Fruit fly (Drosophila melanogaster): Measurements from ENCODE around the gene CG8379.

Gene CG8379

DNA sequence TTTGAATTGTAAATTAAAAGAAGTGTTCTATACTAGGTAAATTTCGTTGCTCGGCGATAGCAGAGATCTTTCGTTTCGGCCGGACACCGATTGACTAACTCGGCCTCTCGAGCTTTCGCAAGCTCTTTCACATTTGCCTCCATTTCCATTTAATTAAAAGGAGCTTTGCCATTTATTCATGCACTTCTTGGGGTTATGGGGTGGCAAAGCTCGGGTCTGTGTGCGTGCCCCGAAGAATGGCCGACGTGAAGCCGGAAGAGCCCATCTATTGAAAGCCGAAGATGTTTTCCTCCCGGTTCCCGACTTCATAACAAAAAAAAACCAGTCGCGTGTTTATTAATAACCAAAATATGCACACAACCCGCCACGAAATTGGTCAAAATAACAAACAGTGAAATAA is 24.3 kb upstream of the CG8379 start:
- TF ChIP-seq psq (GFP tag; optimal IDR thresholded peaks at IDR 0.05): no peak
- TF ChIP-seq Hr83 (GFP tag; optimal IDR thresholded peaks at IDR 0.05; ENCODE audit: poor library complexity, severe bottlenecking): no peak
- TF ChIP-seq Hr78 (GFP tag; optimal IDR thresholded peaks at IDR 0.05): no peak
- TF ChIP-seq woc (GFP tag; optimal IDR thresholded peaks at IDR 0.05): no peak
- no peak for TF ChIP-seq CG32264 (GFP tag; optimal IDR thresholded peaks at IDR 0.05)
- no peak for TF ChIP-seq h (GFP tag; optimal IDR thresholded peaks at IDR 0.05)
- no peak for TF ChIP-seq CrebA (GFP tag; optimal IDR thresholded peaks at IDR 0.05; ENCODE audit: borderline replicate concordance)
- TF ChIP-seq Hnf4 (GFP tag; optimal IDR thresholded peaks at IDR 0.05): no peak
- no peak for TF ChIP-seq sv (GFP tag; optimal IDR thresholded peaks at IDR 0.05)
- TF ChIP-seq pan (optimal IDR thresholded peaks at IDR 0.05): no peak
- TF ChIP-seq dl (GFP tag; optimal IDR thresholded peaks at IDR 0.05; ENCODE audit: insufficient read depth in 1 of 2, partially characterized antibody in 2 of 2): no peak

DNA sequence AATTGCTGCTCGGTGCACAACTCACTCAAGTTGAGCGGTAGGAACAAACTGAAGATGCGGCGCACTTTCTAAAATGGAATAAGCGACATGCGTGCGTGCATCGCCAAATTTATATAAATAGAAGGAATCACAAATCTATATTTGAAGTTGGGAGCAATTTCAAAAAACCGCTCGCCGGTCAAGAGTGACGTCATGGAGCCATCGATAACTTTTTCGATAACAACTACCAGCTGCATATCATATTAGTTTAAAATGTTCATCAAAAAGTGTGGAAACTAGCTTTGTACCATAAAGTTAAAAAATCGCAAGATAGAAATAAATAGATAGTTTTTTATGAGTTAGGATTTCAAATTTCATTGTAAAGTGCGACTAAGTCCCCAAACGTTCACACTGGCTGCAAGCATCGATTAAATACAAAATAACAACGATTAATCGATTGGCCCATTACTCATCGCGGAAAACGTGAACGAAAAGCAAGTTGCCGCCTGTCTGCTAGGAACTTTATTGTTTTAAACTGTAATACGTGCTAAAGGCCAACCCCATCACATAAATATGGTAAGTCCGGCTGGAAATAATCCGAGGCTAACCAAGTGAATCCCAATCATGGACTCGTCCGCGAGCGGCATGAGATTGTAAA is 23.0 kb upstream of the CG8379 start, which contains the start of the genes Pif1A, Pif1B and CCT7:
Pif1A (minus strand) TSS at position 51 of the 637 bp plus-strand sequence.
Pif1B (minus strand) TSS at position 51 of the 637 bp plus-strand sequence.
CCT7 (plus strand) TSS at position 439 of the 637 bp plus-strand sequence.
- TF ChIP-seq fru (GFP tag; optimal IDR thresholded peaks at IDR 0.05): no peak
- TF ChIP-seq GATAd (GFP tag; optimal IDR thresholded peaks at IDR 0.05): no peak
- TF ChIP-seq br (GFP tag; optimal IDR thresholded peaks at IDR 0.05): no peak
- TF ChIP-seq brk (GFP tag; optimal IDR thresholded peaks at IDR 0.05): no peak
- TF ChIP-seq Hnf4 (GFP tag; optimal IDR thresholded peaks at IDR 0.05): peak; percentile 50
- TF ChIP-seq pan (optimal IDR thresholded peaks at IDR 0.05): no peak
- TF ChIP-seq foxo (GFP tag; optimal IDR thresholded peaks at IDR 0.05): no peak
- TF ChIP-seq N (GFP tag; optimal IDR thresholded peaks at IDR 0.05): no peak
- TF ChIP-seq dsf (GFP tag; optimal IDR thresholded peaks at IDR 0.05; ENCODE audit: borderline replicate concordance): peak; percentile 29
- TF ChIP-seq Abd-B (GFP tag; optimal IDR thresholded peaks at IDR 0.05): no peak
- no peak for TF ChIP-seq CG32264 (GFP tag; optimal IDR thresholded peaks at IDR 0.05)
- TF ChIP-seq tai (GFP tag; optimal IDR thresholded peaks at IDR 0.05): no peak
- no peak for TF ChIP-seq Rel (GFP tag; optimal IDR thresholded peaks at IDR 0.05)
- TF ChIP-seq Rel (tag; optimal IDR thresholded peaks at IDR 0.05): peak; percentile 10
- TF ChIP-seq dmrt93B (GFP tag; optimal IDR thresholded peaks at IDR 0.05): no peak
- TF ChIP-seq usp (GFP tag; optimal IDR thresholded peaks at IDR 0.05): no peak
- TF ChIP-seq Myc (optimal IDR thresholded peaks at IDR 0.05): peak; percentile 33
- TF ChIP-seq Hr78 (GFP tag; optimal IDR thresholded peaks at IDR 0.05): no peak
- no peak for TF ChIP-seq sv (GFP tag; optimal IDR thresholded peaks at IDR 0.05)
- peak; percentile 43 for TF ChIP-seq h (GFP tag; optimal IDR thresholded peaks at IDR 0.05)
- TF ChIP-seq dl (GFP tag; optimal IDR thresholded peaks at IDR 0.05; ENCODE audit: insufficient read depth in 1 of 2, partially characterized antibody in 2 of 2): no peak
- TF ChIP-seq sage (GFP tag; optimal IDR thresholded peaks at IDR 0.05): no peak
- peak; percentile 4 for TF ChIP-seq HLH106 (tag; optimal IDR thresholded peaks at IDR 0.05)
- no peak for TF ChIP-seq Vsx2 (GFP tag; optimal IDR thresholded peaks at IDR 0.05; ENCODE audit: partially characterized antibody)
- TF ChIP-seq rgr (GFP tag; optimal IDR thresholded peaks at IDR 0.05): peak; percentile 29
- peak; percentile 86 for TF ChIP-seq Jra (GFP tag; optimal IDR thresholded peaks at IDR 0.05)
- peak; percentile 29 for TF ChIP-seq psq (GFP tag; optimal IDR thresholded peaks at IDR 0.05)
- no peak for TF ChIP-seq jim (GFP tag; optimal IDR thresholded peaks at IDR 0.05)
- no peak for TF ChIP-seq Dif (GFP tag; optimal IDR thresholded peaks at IDR 0.05; ENCODE audit: partially characterized antibody)
- TF ChIP-seq CG9705 (GFP tag; optimal IDR thresholded peaks at IDR 0.05): no peak
- TF ChIP-seq Dfd (GFP tag; optimal IDR thresholded peaks at IDR 0.05): no peak
- TF ChIP-seq woc (GFP tag; optimal IDR thresholded peaks at IDR 0.05): no peak
- TF ChIP-seq Sp1 (GFP tag; optimal IDR thresholded peaks at IDR 0.05): peak; percentile 5
- peak; percentile 5 for TF ChIP-seq OdsH (GFP tag; optimal IDR thresholded peaks at IDR 0.05)
- no peak for TF ChIP-seq Hr83 (GFP tag; optimal IDR thresholded peaks at IDR 0.05; ENCODE audit: poor library complexity, severe bottlenecking)
- no peak for TF ChIP-seq CrebA (GFP tag; optimal IDR thresholded peaks at IDR 0.05; ENCODE audit: borderline replicate concordance)
- TF ChIP-seq Mio (GFP tag; optimal IDR thresholded peaks at IDR 0.05): no peak
- TF ChIP-seq ey (GFP tag; optimal IDR thresholded peaks at IDR 0.05): peak; percentile 21
- no peak for TF ChIP-seq lola (GFP tag; optimal IDR thresholded peaks at IDR 0.05)
